Fruit fly (Drosophila melanogaster): Measurements from ENCODE around the gene baz.
A peak's percentile ranks its signal among the peaks of the same experiment; 100 is the strongest.

Gene baz

DNA sequence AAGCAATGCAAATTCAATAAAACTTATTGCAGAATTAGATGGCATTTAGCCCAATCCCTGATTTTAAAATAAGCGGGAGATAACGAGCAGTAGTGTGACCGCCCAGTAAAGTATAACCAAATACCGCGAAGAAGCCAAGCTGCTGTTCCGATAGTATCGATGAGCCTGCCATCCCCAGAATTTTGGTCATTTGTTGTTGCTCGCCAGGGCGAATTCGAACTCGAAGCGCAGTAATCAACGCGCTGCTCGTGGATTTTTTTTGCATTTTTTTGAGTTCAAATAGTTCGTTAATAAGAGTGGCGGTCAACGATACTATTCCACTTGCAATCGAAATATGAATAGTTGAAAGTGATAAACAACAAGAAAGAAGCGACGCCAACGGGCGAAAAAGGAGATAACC is at the start of gene baz (continued):
- TF ChIP-seq sc (optimal IDR thresholded peaks at IDR 0.05) = no peak
- TF ChIP-seq sc (GFP tag; optimal IDR thresholded peaks at IDR 0.05) = no peak
- TF ChIP-seq CG6175 (GFP tag; IDR thresholded peaks at IDR 0.05) = no peak
- TF ChIP-seq cg (GFP tag; optimal IDR thresholded peaks at IDR 0.05) = no peak
- no peak for TF ChIP-seq CG14965 (GFP tag; optimal IDR thresholded peaks at IDR 0.05; ENCODE audit: borderline replicate concordance)
- TF ChIP-seq CG11560 (tag; IDR thresholded peaks at IDR 0.05) = no peak
- no peak for TF ChIP-seq jigr1 (GFP tag; IDR thresholded peaks at IDR 0.05)
- TF ChIP-seq CG14860 (GFP tag; IDR thresholded peaks at IDR 0.05; ENCODE audit: partially characterized antibody) = peak; percentile 73
- TF ChIP-seq ash1 (GFP tag; optimal IDR thresholded peaks at IDR 0.05) = no peak
- TF ChIP-seq tin (GFP tag; optimal IDR thresholded peaks at IDR 0.05) = no peak
- TF ChIP-seq ERR (GFP tag; optimal IDR thresholded peaks at IDR 0.05) = no peak
- no peak for TF ChIP-seq CG9876 (GFP tag; optimal IDR thresholded peaks at IDR 0.05)
- no peak for TF ChIP-seq croc (GFP tag; conservative IDR thresholded peaks at IDR 0.05)
- TF ChIP-seq Aef1 (GFP tag; IDR thresholded peaks at IDR 0.05) = peak; percentile 83
- no peak for TF ChIP-seq Blimp-1 (GFP tag; optimal IDR thresholded peaks at IDR 0.05)
- TF ChIP-seq CG9797 (GFP tag; optimal IDR thresholded peaks at IDR 0.05) = peak; percentile 90
- no peak for TF ChIP-seq CG7786 (GFP tag; optimal IDR thresholded peaks at IDR 0.05)
- no peak for TF ChIP-seq CG5180 (GFP tag; optimal IDR thresholded peaks at IDR 0.05)
- no peak for TF ChIP-seq ab (GFP tag; optimal IDR thresholded peaks at IDR 0.05)
- TF ChIP-seq phol (tag; optimal IDR thresholded peaks at IDR 0.05) = peak; percentile 30
- peak; percentile 82 for TF ChIP-seq hbn (GFP tag; IDR thresholded peaks at IDR 0.05; ENCODE audit: partially characterized antibody)
- no peak for TF ChIP-seq CG12769 (tag; optimal IDR thresholded peaks at IDR 0.05)
- TF ChIP-seq Hey (tag; optimal IDR thresholded peaks at IDR 0.05) = no peak
- no peak for TF ChIP-seq dan (GFP tag; IDR thresholded peaks at IDR 0.05)
- TF ChIP-seq CG13296 (GFP tag; optimal IDR thresholded peaks at IDR 0.05) = no peak
- TF ChIP-seq Hr39 (optimal IDR thresholded peaks at IDR 0.05) = no peak
- no peak for TF ChIP-seq tap (tag; optimal IDR thresholded peaks at IDR 0.05)
- TF ChIP-seq bbx (GFP tag; IDR thresholded peaks at IDR 0.05; ENCODE audit: partially characterized antibody) = peak; percentile 93
- no peak for TF ChIP-seq CG8089 (GFP tag; optimal IDR thresholded peaks at IDR 0.05)
- TF ChIP-seq zfh1 (GFP tag; IDR thresholded peaks at IDR 0.05) = no peak
- TF ChIP-seq CG11247 (GFP tag; IDR thresholded peaks at IDR 0.05) = no peak
- peak; percentile 3 for TF ChIP-seq CG2120 (GFP tag; optimal IDR thresholded peaks at IDR 0.05)
- TF ChIP-seq B-H2 (GFP tag; optimal IDR thresholded peaks at IDR 0.05) = peak; percentile 20
- TF ChIP-seq wor (GFP tag; IDR thresholded peaks at IDR 0.05) = no peak
- peak; percentile 55 for TF ChIP-seq sens (GFP tag)
- no peak for TF ChIP-seq fd102C (GFP tag; optimal IDR thresholded peaks at IDR 0.05)
- TF ChIP-seq luna (GFP tag; optimal IDR thresholded peaks at IDR 0.05) = no peak
- TF ChIP-seq CG17361 (GFP tag; IDR thresholded peaks at IDR 0.05) = 0 out of 3 replicates have a peak, but pooled peaks have one; percentile 8
- TF ChIP-seq D19B (GFP tag; optimal IDR thresholded peaks at IDR 0.05) = no peak
- TF ChIP-seq Hr51 (GFP tag; optimal IDR thresholded peaks at IDR 0.05) = no peak
- TF ChIP-seq CG1233 (GFP tag; optimal IDR thresholded peaks at IDR 0.05) = no peak
- TF ChIP-seq shn (GFP tag; optimal IDR thresholded peaks at IDR 0.05) = no peak
- no peak for TF ChIP-seq crc (GFP tag; optimal IDR thresholded peaks at IDR 0.05)
- TF ChIP-seq ftz-f1 (GFP tag; optimal IDR thresholded peaks at IDR 0.05) = no peak
- no peak for TF ChIP-seq CG3163 (GFP tag; optimal IDR thresholded peaks at IDR 0.05)
- TF ChIP-seq Hsf (GFP tag; optimal IDR thresholded peaks at IDR 0.05) = no peak
- no peak for TF ChIP-seq al (GFP tag; IDR thresholded peaks at IDR 0.05)
- TF ChIP-seq CG4404 (GFP tag; IDR thresholded peaks at IDR 0.05) = no peak
- TF ChIP-seq lilli (GFP tag; optimal IDR thresholded peaks at IDR 0.05) = no peak
- no peak for TF ChIP-seq prd (optimal IDR thresholded peaks at IDR 0.05)
- 0 out of 3 replicates have a peak, but pooled peaks have one; percentile 13 for TF ChIP-seq prd (GFP tag; IDR thresholded peaks at IDR 0.05)
- no peak for TF ChIP-seq sim (GFP tag; IDR thresholded peaks at IDR 0.05)
- no peak for TF ChIP-seq CG8924 (tag; optimal IDR thresholded peaks at IDR 0.05)

Data from whole organism, embryonic.